Worm (Caenorhabditis elegans) whole organism, early embryonic: ENCODE measurements around the gene R07E5.11.

Experiments used
- B0310.2 ChIP-seq: sonication (generic microtip); optimal IDR thresholded peaks from 2 replicates; lab custom pipeline; 2016; ENCODE audit warnings: mild to moderate bottlenecking, missing genetic modification characterization, missing compliant biosample characterization
- ama-1 ChIP-seq: fragments of 150-350 bp; optimal IDR thresholded peaks from 2 replicates; lab custom pipeline; 2014
- ceh-13 ChIP-seq: fragments of 200-800 bp; sonication (Bioruptor generic); optimal IDR thresholded peaks from 2 replicates; lab custom pipeline; 2018; ENCODE audit warnings: mild to moderate bottlenecking, missing genetic modification characterization, missing compliant biosample characterization
- flt-1 ChIP-seq: fragments of 200-800 bp; sonication (Bioruptor generic); IDR thresholded peaks from 2 replicates; pipeline ENCODE4 v1.3.6; 2022; ENCODE audit warnings: missing genetic modification characterization, missing compliant biosample characterization
- sea-1 ChIP-seq: fragments of 200-800 bp; sonication (Bioruptor generic); conservative IDR thresholded peaks from 2 replicates; pipeline ENCODE4 v1.3.6; 2022; ENCODE audit warnings: missing genetic modification characterization, missing compliant biosample characterization

ce11 chrIII:4453301-4453700 is 38.3 kb upstream of the R07E5.11 start:
- TF ChIP-seq ama-1 (lab: Kevin White, UChicago) (no peak), ceh-13 (no peak), B0310.2 (tag; lab: Kevin White, UChicago) (no peak), sea-1 (GFP tag; lab: Robert Waterston, UW) (no peak), flt-1 (no peak)
